Worm (Caenorhabditis elegans) whole organism, L2 larva: ENCODE measurements around the gene nspb-11.

Experiments used
- F13H6.1 ChIP-seq: sonication (generic microtip); optimal IDR thresholded peaks from 2 replicates; lab custom pipeline; 2016; ENCODE audit warnings: missing genetic modification characterization, missing compliant biosample characterization
- R02D3.7 ChIP-seq: fragments of 150-350 bp; optimal IDR thresholded peaks from 2 replicates; lab custom pipeline; 2014; ENCODE audit warnings: missing biosample characterization, missing genetic modification characterization
- Y55F3AM.14 ChIP-seq: fragments of 200-800 bp; sonication (Bioruptor generic); optimal IDR thresholded peaks from 2 replicates; lab custom pipeline; 2018; ENCODE audit warnings: mild to moderate bottlenecking, missing genetic modification characterization, missing compliant biosample characterization
- ZK546.5 ChIP-seq: sonication (generic microtip); optimal IDR thresholded peaks from 2 replicates; lab custom pipeline; 2017; ENCODE audit warnings: missing biosample characterization, missing genetic modification characterization
- alr-1 ChIP-seq: fragments of 150-350 bp; optimal IDR thresholded peaks from 2 replicates; lab custom pipeline; 2014; ENCODE audit warnings: missing biosample characterization, missing genetic modification characterization
- aly-2 ChIP-seq: fragments of 150-350 bp; optimal IDR thresholded peaks from 2 replicates; lab custom pipeline; 2014; ENCODE audit warnings: missing biosample characterization, missing genetic modification characterization
- blmp-1 ChIP-seq: sonication (generic microtip); optimal IDR thresholded peaks from 2 replicates; lab custom pipeline; 2017; ENCODE audit warnings: missing genetic modification characterization, mild to moderate bottlenecking, missing compliant biosample characterization, antibody characterized with exemption, moderate library complexity; ENCODE audit not compliant: insufficient read depth
- ceh-16 ChIP-seq: fragments of 150-350 bp; optimal IDR thresholded peaks from 2 replicates; lab custom pipeline; 2014; ENCODE audit warnings: missing biosample characterization, missing genetic modification characterization
- ceh-82 ChIP-seq: fragments of 150-350 bp; optimal IDR thresholded peaks from 2 replicates; lab custom pipeline; 2014; ENCODE audit warnings: missing biosample characterization, missing genetic modification characterization
- crh-2 ChIP-seq: sonication (generic microtip); optimal IDR thresholded peaks from 2 replicates; lab custom pipeline; 2017; ENCODE audit warnings: missing biosample characterization, missing genetic modification characterization
- dmd-4 ChIP-seq: sonication (generic microtip); optimal IDR thresholded peaks from 2 replicates; lab custom pipeline; 2017; ENCODE audit warnings: missing biosample characterization, missing genetic modification characterization
- egl-27 ChIP-seq: sonication (generic microtip); optimal IDR thresholded peaks from 3 replicates; lab custom pipeline; 2017; ENCODE audit warnings: missing biosample characterization, missing genetic modification reagents, missing genetic modification characterization
- elt-3 ChIP-seq: sonication (generic microtip); optimal IDR thresholded peaks from 2 replicates; lab custom pipeline; 2017; ENCODE audit warnings: missing biosample characterization, missing genetic modification characterization
- fos-1 ChIP-seq: fragments of 150-350 bp; optimal IDR thresholded peaks from 2 replicates; lab custom pipeline; 2014; ENCODE audit warnings: missing biosample characterization, missing genetic modification characterization
- gmeb-1 ChIP-seq: fragments of 150-350 bp; optimal IDR thresholded peaks from 2 replicates; lab custom pipeline; 2014; ENCODE audit warnings: missing biosample characterization, missing genetic modification characterization
- lin-13 ChIP-seq: fragments of 150-350 bp; optimal IDR thresholded peaks from 2 replicates; lab custom pipeline; 2014; ENCODE audit warnings: missing biosample characterization, missing genetic modification reagents, missing genetic modification characterization
- lin-39 ChIP-seq: fragments of 150-350 bp; optimal IDR thresholded peaks from 2 replicates; lab custom pipeline; 2014; ENCODE audit warnings: missing biosample characterization, missing genetic modification reagents, missing genetic modification characterization
- lsy-2 ChIP-seq, 2 experiments: fragments of 150-350 bp in 1 of 2; sonication (generic microtip) in 1 of 2; optimal IDR thresholded peaks; 2 replicates each; lab custom pipeline; 2014 to 2017; ENCODE audit warnings: missing biosample characterization in 2 of 2, missing genetic modification characterization in 2 of 2
- mab-5 ChIP-seq: fragments of 150-350 bp; optimal IDR thresholded peaks from 2 replicates; lab custom pipeline; 2014; ENCODE audit warnings: missing biosample characterization, missing genetic modification characterization
- mbf-1 ChIP-seq: sonication (generic microtip); optimal IDR thresholded peaks from 2 replicates; lab custom pipeline; 2017; ENCODE audit warnings: missing biosample characterization, missing genetic modification characterization
- mdl-1 ChIP-seq, 2 experiments: fragments of 150-350 bp in 1 of 2; sonication (generic microtip) in 1 of 2; optimal IDR thresholded peaks; 2 replicates each; lab custom pipeline; 2017; ENCODE audit warnings: missing biosample characterization in 2 of 2, missing genetic modification characterization in 2 of 2
- nhr-10 ChIP-seq: sonication (generic microtip); optimal IDR thresholded peaks from 2 replicates; lab custom pipeline; 2017; ENCODE audit warnings: missing biosample characterization, missing genetic modification characterization
- nhr-11 ChIP-seq: fragments of 150-350 bp; optimal IDR thresholded peaks from 2 replicates; lab custom pipeline; 2014; ENCODE audit warnings: missing biosample characterization, missing genetic modification characterization
- nhr-12 ChIP-seq: fragments of 150-350 bp; optimal IDR thresholded peaks from 2 replicates; lab custom pipeline; 2014; ENCODE audit warnings: missing biosample characterization, missing genetic modification characterization
- nhr-129 ChIP-seq: fragments of 150-350 bp; optimal IDR thresholded peaks from 2 replicates; lab custom pipeline; 2014; ENCODE audit warnings: missing biosample characterization, missing genetic modification characterization
- nhr-21 ChIP-seq: fragments of 150-350 bp; optimal IDR thresholded peaks from 2 replicates; lab custom pipeline; 2014; ENCODE audit warnings: missing biosample characterization, missing genetic modification characterization
- nhr-23 ChIP-seq: fragments of 150-350 bp; optimal IDR thresholded peaks from 2 replicates; lab custom pipeline; 2014; ENCODE audit warnings: missing biosample characterization, missing genetic modification reagents, missing genetic modification characterization
- nhr-237 ChIP-seq: fragments of 150-350 bp; optimal IDR thresholded peaks from 2 replicates; lab custom pipeline; 2014; ENCODE audit warnings: missing biosample characterization, missing genetic modification characterization
- nhr-25 ChIP-seq: fragments of 150-350 bp; sonication (generic microtip); optimal IDR thresholded peaks from 3 replicates; lab custom pipeline; 2014; ENCODE audit warnings: missing biosample characterization, missing genetic modification characterization
- nhr-6 ChIP-seq: fragments of 150-350 bp; optimal IDR thresholded peaks from 2 replicates; lab custom pipeline; 2014; ENCODE audit warnings: missing biosample characterization, missing genetic modification characterization
- peb-1 ChIP-seq: fragments of 150-350 bp; optimal IDR thresholded peaks from 2 replicates; lab custom pipeline; 2014; ENCODE audit warnings: missing biosample characterization, missing genetic modification characterization
- sem-4 ChIP-seq: fragments of 150-350 bp; optimal IDR thresholded peaks from 2 replicates; lab custom pipeline; 2014; ENCODE audit warnings: missing biosample characterization, missing genetic modification reagents, missing genetic modification characterization
- skn-1 ChIP-seq: sonication (generic microtip); optimal IDR thresholded peaks from 2 replicates; lab custom pipeline; 2017; ENCODE audit warnings: missing biosample characterization, missing genetic modification characterization
- sma-3 ChIP-seq: sonication (generic microtip); optimal IDR thresholded peaks from 2 replicates; lab custom pipeline; 2016; ENCODE audit warnings: missing genetic modification reagents, missing genetic modification characterization, missing compliant biosample characterization
- sma-9 ChIP-seq, 2 experiments: fragments of 150-350 bp in 1 of 2; sonication (generic microtip) in 1 of 2; optimal IDR thresholded peaks; 2 replicates each; lab custom pipeline; 2014 to 2016; ENCODE audit warnings: missing genetic modification characterization in 2 of 2, mild to moderate bottlenecking in 1 of 2, missing biosample characterization in 1 of 2, missing compliant biosample characterization in 1 of 2, missing genetic modification reagents in 1 of 2, moderate library complexity in 1 of 2
- snpc-4 ChIP-seq: fragments of 150-350 bp; optimal IDR thresholded peaks from 2 replicates; lab custom pipeline; 2014; ENCODE audit warnings: missing biosample characterization, missing genetic modification characterization
- unc-39 ChIP-seq: fragments of 150-350 bp; optimal IDR thresholded peaks from 2 replicates; lab custom pipeline; 2014; ENCODE audit warnings: missing biosample characterization, missing genetic modification characterization
- unc-55 ChIP-seq: fragments of 150-350 bp; sonication (generic microtip); optimal IDR thresholded peaks from 3 replicates; lab custom pipeline; 2014; ENCODE audit warnings: missing biosample characterization, missing genetic modification reagents, missing genetic modification characterization
- unc-62 ChIP-seq: fragments of 150-350 bp; optimal IDR thresholded peaks from 2 replicates; lab custom pipeline; 2014; ENCODE audit warnings: missing biosample characterization, missing genetic modification reagents, missing genetic modification characterization
- zag-1 ChIP-seq: fragments of 150-350 bp; optimal IDR thresholded peaks from 2 replicates; lab custom pipeline; 2014; ENCODE audit warnings: missing biosample characterization, missing genetic modification characterization
- ztf-1 ChIP-seq: fragments of 200-800 bp; sonication (Bioruptor generic); conservative IDR thresholded peaks from 2 replicates; pipeline ENCODE4 v1.3.6; 2022; ENCODE audit warnings: missing genetic modification characterization, missing compliant biosample characterization
- ztf-11 ChIP-seq: sonication (generic microtip); optimal IDR thresholded peaks from 2 replicates; lab custom pipeline; 2017; ENCODE audit warnings: missing biosample characterization, missing genetic modification characterization
- ztf-4 ChIP-seq: fragments of 150-350 bp; optimal IDR thresholded peaks from 2 replicates; lab custom pipeline; 2014; ENCODE audit warnings: missing biosample characterization, missing genetic modification characterization

Gene nspb-11

ce11 chrII:12935259-12935658, 28.1 kb downstream of the nspb-11 start, which contains the start of gene lips-9:
Gene lips-9, minus strand, starts transcription at chrII:12935359.
- TF ChIP-seq nhr-10 (tag; lab: Kevin White, UChicago), result no peak
- no peak for TF ChIP-seq peb-1 (tag; lab: Kevin White, UChicago)
- TF ChIP-seq mab-5 (tag; lab: Kevin White, UChicago), result no peak
- TF ChIP-seq mdl-1 (tag; optimal IDR thresholded peaks at IDR 0.05; lab: Kevin White, UChicago), result no peak
- no peak for TF ChIP-seq sma-9 (GFP tag; optimal IDR thresholded peaks at IDR 0.05; lab: Kevin White, UChicago)
- TF ChIP-seq sma-9 (tag; optimal IDR thresholded peaks at IDR 0.05; lab: Kevin White, UChicago), result no peak
- TF ChIP-seq Y55F3AM.14, result no peak
- TF ChIP-seq unc-62, result no peak
- TF ChIP-seq nhr-129, result no peak
- no peak for TF ChIP-seq aly-2 (tag; lab: Kevin White, UChicago)
- TF ChIP-seq elt-3, result no peak
- no peak for TF ChIP-seq nhr-23
- no peak for TF ChIP-seq F13H6.1 (tag; lab: Kevin White, UChicago)
- no peak for TF ChIP-seq lin-39
- no peak for TF ChIP-seq dmd-4 (tag; lab: Kevin White, UChicago)

- TF ChIP-seq nhr-25, result peak; percentile 21
- peak; percentile 1 for TF ChIP-seq sma-3
- TF ChIP-seq R02D3.7 (tag; lab: Kevin White, UChicago), result no peak
- TF ChIP-seq unc-39, result no peak
- no peak for TF ChIP-seq Y55F3AM.14
- no peak for TF ChIP-seq ZK546.5
- TF ChIP-seq skn-1, result no peak
- TF ChIP-seq sma-9 (GFP tag; optimal IDR thresholded peaks at IDR 0.05; lab: Kevin White, UChicago), result no peak
- TF ChIP-seq sma-9 (tag; optimal IDR thresholded peaks at IDR 0.05; lab: Kevin White, UChicago), result no peak
- TF ChIP-seq nhr-21 (tag; lab: Kevin White, UChicago), result no peak
- peak; percentile 23 for TF ChIP-seq sem-4 (tag; lab: Kevin White, UChicago)
- TF ChIP-seq nhr-23, result no peak
- TF ChIP-seq peb-1 (tag; lab: Kevin White, UChicago), result no peak
- no peak for TF ChIP-seq nhr-10 (tag; lab: Kevin White, UChicago)
- no peak for TF ChIP-seq alr-1 (tag; lab: Kevin White, UChicago)
- peak; percentile 8 for TF ChIP-seq crh-2 (tag; lab: Kevin White, UChicago)
- TF ChIP-seq ztf-4 (tag; lab: Kevin White, UChicago), result no peak
- TF ChIP-seq nhr-237 (tag; lab: Kevin White, UChicago), result no peak
- no peak for TF ChIP-seq zag-1 (tag; lab: Kevin White, UChicago)
- peak; percentile 26 for TF ChIP-seq blmp-1 (tag; lab: Kevin White, UChicago)
- no peak for TF ChIP-seq nhr-12 (tag; lab: Kevin White, UChicago)
- TF ChIP-seq F13H6.1 (tag; lab: Kevin White, UChicago), result no peak
- TF ChIP-seq mbf-1 (tag; lab: Kevin White, UChicago), result no peak
- TF ChIP-seq mab-5 (tag; lab: Kevin White, UChicago), result no peak
- no peak for TF ChIP-seq lin-13 (GFP tag; lab: Kevin White, UChicago)
- TF ChIP-seq unc-62, result no peak
- TF ChIP-seq ceh-16, result no peak
- no peak for TF ChIP-seq gmeb-1 (tag; lab: Kevin White, UChicago)
- TF ChIP-seq egl-27 (tag; lab: Kevin White, UChicago), result no peak
- no peak for TF ChIP-seq ceh-82 (tag; lab: Kevin White, UChicago)
- no peak for TF ChIP-seq nhr-11 (tag; lab: Kevin White, UChicago)
- TF ChIP-seq unc-55 (GFP tag; lab: Kevin White, UChicago), result no peak
- no peak for TF ChIP-seq lsy-2 (tag; optimal IDR thresholded peaks at IDR 0.05; lab: Kevin White, UChicago)
- TF ChIP-seq aly-2 (tag; lab: Kevin White, UChicago), result no peak
- peak; percentile 26 for TF ChIP-seq fos-1
- no peak for TF ChIP-seq nhr-129
- no peak for TF ChIP-seq ztf-1 (GFP tag; lab: Robert Waterston, UW)
- TF ChIP-seq ztf-11 (tag; lab: Kevin White, UChicago), result no peak
- no peak for TF ChIP-seq elt-3
- TF ChIP-seq nhr-6 (tag; lab: Kevin White, UChicago), result no peak
- TF ChIP-seq mdl-1 (tag; optimal IDR thresholded peaks at IDR 0.05; lab: Kevin White, UChicago), result no peak
- no peak for TF ChIP-seq snpc-4 (tag; lab: Kevin White, UChicago)
- TF ChIP-seq, all 48 proteins: peak for 6
These were observed 32.0 kb downstream of the nspb-11 start for ce11 chrII:12939161-12939560.
